Worm (Caenorhabditis elegans) whole organism, young adult: ENCODE measurements around the gene aipl-1.
A peak's percentile ranks its signal among the peaks of the same experiment; 100 is the strongest.

Experiments used
- B0019.2 ChIP-seq: fragments of 200-800 bp; sonication (Bioruptor generic); conservative IDR thresholded peaks from 2 replicates; pipeline ENCODE4 v1.3.6; 2022; ENCODE audit warnings: missing genetic modification reagents, missing genetic modification characterization, missing compliant biosample characterization
- B0035.1 ChIP-seq: sonication (generic microtip); optimal IDR thresholded peaks from 2 replicates; lab custom pipeline; 2016; ENCODE audit warnings: missing genetic modification characterization, mild to moderate bottlenecking, missing compliant biosample characterization, missing genotype, missing genetic modification reagents
- D2030.7 ChIP-seq: fragments of 200-800 bp; sonication (Bioruptor generic); IDR thresholded peaks from 2 replicates; pipeline ENCODE4 v1.3.6; 2022; ENCODE audit warnings: missing genetic modification reagents, missing genetic modification characterization, missing compliant biosample characterization
- F39B2.1 ChIP-seq: fragments of 200-800 bp; sonication (Bioruptor generic); IDR thresholded peaks from 2 replicates; pipeline ENCODE4 v1.3.6; 2022; ENCODE audit warnings: missing genetic modification reagents, missing genetic modification characterization, missing compliant biosample characterization
- F55B11.4 ChIP-seq: sonication (generic microtip); optimal IDR thresholded peaks from 2 replicates; lab custom pipeline; 2016; ENCODE audit warnings: missing compliant biosample characterization, missing genetic modification characterization, borderline replicate concordance; ENCODE audit not compliant: insufficient read depth
- F57A8.1 ChIP-seq: fragments of 200-800 bp; sonication (Bioruptor generic); optimal IDR thresholded peaks from 2 replicates; lab custom pipeline; 2018; ENCODE audit warnings: mild to moderate bottlenecking, missing genetic modification characterization, moderate library complexity, missing compliant biosample characterization
- F57C9.4 ChIP-seq: sonication (generic microtip); optimal IDR thresholded peaks from 2 replicates; lab custom pipeline; 2017; ENCODE audit warnings: mild to moderate bottlenecking, missing genetic modification characterization, missing compliant biosample characterization
- Y53F4B.3 ChIP-seq: fragments of 200-800 bp; sonication (Bioruptor generic); IDR thresholded peaks from 2 replicates; pipeline ENCODE4 v1.3.6; 2022; ENCODE audit warnings: missing genetic modification reagents, missing genetic modification characterization, missing compliant biosample characterization
- ZK185.1 ChIP-seq: sonication (generic microtip); optimal IDR thresholded peaks from 2 replicates; lab custom pipeline; 2016; ENCODE audit warnings: mild to moderate bottlenecking, missing genetic modification characterization, missing compliant biosample characterization; ENCODE audit not compliant: poor library complexity, severe bottlenecking
- atf-7 ChIP-seq: sonication (generic microtip); optimal IDR thresholded peaks from 2 replicates; lab custom pipeline; 2017; ENCODE audit warnings: mild to moderate bottlenecking, missing genetic modification characterization, missing compliant biosample characterization
- athp-1 ChIP-seq: sonication (generic microtip); optimal IDR thresholded peaks from 2 replicates; lab custom pipeline; 2017; ENCODE audit warnings: mild to moderate bottlenecking, missing genetic modification characterization, missing compliant biosample characterization
- attf-3 ChIP-seq: fragments of 200-800 bp; sonication (Bioruptor generic); conservative IDR thresholded peaks from 2 replicates; pipeline ENCODE4 v1.3.6; 2022; ENCODE audit warnings: missing genetic modification reagents, missing genetic modification characterization, missing compliant biosample characterization
- attf-5 ChIP-seq: fragments of 200-800 bp; sonication (Bioruptor generic); optimal IDR thresholded peaks from 2 replicates; lab custom pipeline; 2018; ENCODE audit warnings: mild to moderate bottlenecking, missing genetic modification characterization, missing compliant biosample characterization
- bed-1 ChIP-seq: fragments of 200-800 bp; sonication (Bioruptor generic); IDR thresholded peaks from 2 replicates; pipeline ENCODE4 v1.3.6; 2022; ENCODE audit warnings: missing genetic modification reagents, missing genetic modification characterization, missing compliant biosample characterization
- ceh-100 ChIP-seq: fragments of 200-800 bp; sonication (Bioruptor generic); IDR thresholded peaks from 2 replicates; pipeline ENCODE4 v1.3.6; 2022; ENCODE audit warnings: missing genetic modification reagents, missing genetic modification characterization, missing compliant biosample characterization
- ceh-79 ChIP-seq: sonication (generic microtip); optimal IDR thresholded peaks from 2 replicates; lab custom pipeline; 2017; ENCODE audit warnings: mild to moderate bottlenecking, missing genetic modification characterization, missing compliant biosample characterization
- ceh-91 ChIP-seq: fragments of 200-800 bp; sonication (Bioruptor generic); IDR thresholded peaks from 2 replicates; pipeline ENCODE4 v1.3.6; 2022; ENCODE audit warnings: missing genetic modification reagents, missing genetic modification characterization, missing compliant biosample characterization
- die-1 ChIP-seq: sonication (generic microtip); optimal IDR thresholded peaks from 2 replicates; lab custom pipeline; 2016; ENCODE audit warnings: missing genotype, mild to moderate bottlenecking, missing genetic modification characterization, missing compliant biosample characterization
- dox-1 ChIP-seq: fragments of 200-800 bp; sonication (Bioruptor generic); IDR thresholded peaks from 2 replicates; pipeline ENCODE4 v1.3.6; 2022; ENCODE audit warnings: missing genetic modification reagents, missing genetic modification characterization, missing compliant biosample characterization
- dpl-1 ChIP-seq: fragments of 150-350 bp; optimal IDR thresholded peaks from 2 replicates; lab custom pipeline; 2014; ENCODE audit warnings: missing biosample characterization, missing genetic modification reagents, missing genetic modification characterization
- efl-1 ChIP-seq: fragments of 150-350 bp; optimal IDR thresholded peaks from 2 replicates; lab custom pipeline; 2014; ENCODE audit warnings: missing biosample characterization, missing genetic modification reagents, missing genetic modification characterization
- egl-18 ChIP-seq: fragments of 200-800 bp; sonication (Bioruptor generic); IDR thresholded peaks from 2 replicates; pipeline ENCODE4 v1.3.6; 2022; ENCODE audit warnings: missing genetic modification reagents, missing genetic modification characterization, missing compliant biosample characterization
- egl-44 ChIP-seq: fragments of 200-800 bp; sonication (Bioruptor generic); IDR thresholded peaks from 2 replicates; pipeline ENCODE4 v1.3.6; 2022; ENCODE audit warnings: missing genetic modification reagents, missing genetic modification characterization, missing compliant biosample characterization
- ekl-4 ChIP-seq: fragments of 200-800 bp; sonication (Bioruptor generic); IDR thresholded peaks from 2 replicates; pipeline ENCODE4 v1.3.6; 2022; ENCODE audit warnings: missing genetic modification reagents, missing genetic modification characterization, missing compliant biosample characterization
- fkh-3 ChIP-seq: sonication (generic microtip); optimal IDR thresholded peaks from 2 replicates; lab custom pipeline; 2016; ENCODE audit warnings: mild to moderate bottlenecking, missing genetic modification characterization, missing compliant biosample characterization
- hlh-26 ChIP-seq: fragments of 200-800 bp; sonication (Bioruptor generic); conservative IDR thresholded peaks from 2 replicates; pipeline ENCODE4 v1.3.6; 2022; ENCODE audit warnings: missing genetic modification reagents, missing genetic modification characterization, missing compliant biosample characterization
- hmg-1.2 ChIP-seq: fragments of 200-800 bp; sonication (Bioruptor generic); IDR thresholded peaks from 2 replicates; pipeline ENCODE4 v1.3.6; 2022; ENCODE audit warnings: missing genetic modification reagents, missing genetic modification characterization, missing compliant biosample characterization
- hsf-1 ChIP-seq: fragments of 200-800 bp; sonication (Bioruptor generic); IDR thresholded peaks from 2 replicates; pipeline ENCODE4 v1.3.6; 2022; ENCODE audit warnings: missing genetic modification reagents, missing genetic modification characterization, missing compliant biosample characterization
- lin-26 ChIP-seq: fragments of 200-800 bp; sonication (Bioruptor generic); IDR thresholded peaks from 2 replicates; pipeline ENCODE4 v1.3.6; 2022; ENCODE audit warnings: missing genetic modification reagents, missing genetic modification characterization, missing compliant biosample characterization
- lin-35 ChIP-seq, 3 experiments: fragments of 150-350 bp in 2 of 3; sonication (generic microtip) in 1 of 3; optimal IDR thresholded peaks; 2 replicates each; lab custom pipeline; 2014 to 2018; ENCODE audit warnings: missing biosample characterization in 3 of 3, missing genetic modification characterization in 3 of 3, missing genetic modification reagents in 3 of 3
- lsl-1 ChIP-seq: fragments of 200-800 bp; sonication (Bioruptor generic); optimal IDR thresholded peaks from 2 replicates; lab custom pipeline; 2018; ENCODE audit warnings: mild to moderate bottlenecking, missing genetic modification characterization, moderate library complexity, missing compliant biosample characterization
- lsy-27 ChIP-seq: sonication (generic microtip); optimal IDR thresholded peaks from 2 replicates; lab custom pipeline; 2017; ENCODE audit warnings: missing genetic modification characterization, mild to moderate bottlenecking, missing compliant biosample characterization, antibody characterized with exemption, missing genotype, borderline replicate concordance; ENCODE audit not compliant: insufficient read depth
- madf-10 ChIP-seq: sonication (generic microtip); optimal IDR thresholded peaks from 2 replicates; lab custom pipeline; 2016; ENCODE audit warnings: mild to moderate bottlenecking, missing genetic modification characterization, missing compliant biosample characterization
- madf-3 ChIP-seq: fragments of 200-800 bp; sonication (Bioruptor generic); IDR thresholded peaks from 2 replicates; pipeline ENCODE4 v1.3.6; 2022; ENCODE audit warnings: missing genetic modification reagents, missing genetic modification characterization, missing compliant biosample characterization
- mes-4 ChIP-seq: sonication (generic microtip); optimal IDR thresholded peaks from 2 replicates; lab custom pipeline; 2016; ENCODE audit warnings: missing genotype, missing genetic modification characterization, missing compliant biosample characterization
- nfya-2 ChIP-seq: fragments of 200-800 bp; sonication (Bioruptor generic); IDR thresholded peaks from 2 replicates; pipeline ENCODE4 v1.3.6; 2022; ENCODE audit warnings: missing genetic modification reagents, missing genetic modification characterization, missing compliant biosample characterization
- nfyb-1 ChIP-seq: fragments of 200-800 bp; sonication (Bioruptor generic); IDR thresholded peaks from 2 replicates; pipeline ENCODE4 v1.3.6; 2022; ENCODE audit warnings: missing genetic modification reagents, missing genetic modification characterization, missing compliant biosample characterization
- nhr-27 ChIP-seq: fragments of 200-800 bp; sonication (Bioruptor generic); optimal IDR thresholded peaks from 2 replicates; lab custom pipeline; 2018; ENCODE audit warnings: mild to moderate bottlenecking, missing genetic modification characterization, moderate library complexity, missing compliant biosample characterization
- pha-4 ChIP-seq: fragments of 150-350 bp; sonication (generic microtip); optimal IDR thresholded peaks from 2 replicates; lab custom pipeline; 2014; ENCODE audit warnings: missing biosample characterization, missing genetic modification reagents, missing genetic modification characterization
- rpc-1 ChIP-seq, 2 experiments: fragments of 150-350 bp in 1 of 2; sonication (generic microtip) in 1 of 2; optimal IDR thresholded peaks; 2 replicates each; lab custom pipeline; 2014 to 2018; ENCODE audit warnings: missing biosample characterization in 1 of 2, missing genetic modification characterization in 1 of 2, missing genetic modification reagents in 1 of 2, missing genotype in 1 of 2
- sdz-38 ChIP-seq: sonication (generic microtip); optimal IDR thresholded peaks from 2 replicates; lab custom pipeline; 2016; ENCODE audit warnings: missing genotype, missing genetic modification characterization, missing compliant biosample characterization
- sea-2 ChIP-seq: fragments of 200-800 bp; sonication (Bioruptor generic); IDR thresholded peaks from 2 replicates; pipeline ENCODE4 v1.3.6; 2022; ENCODE audit warnings: missing genetic modification characterization, missing compliant biosample characterization
- snpc-3.4 ChIP-seq: sonication (generic microtip); optimal IDR thresholded peaks from 2 replicates; lab custom pipeline; 2017; ENCODE audit warnings: missing genetic modification characterization, mild to moderate bottlenecking, missing compliant biosample characterization, antibody characterized with exemption, moderate library complexity, missing genotype, missing genetic modification reagents
- snpc-4 ChIP-seq, 5 experiments: fragments of 150-350 bp in 1 of 5; sonication (generic microtip) in 4 of 5; optimal IDR thresholded peaks; 2 replicates each; lab custom pipeline; 2014 to 2018; ENCODE audit warnings: missing genetic modification characterization in 5 of 5, missing biosample characterization in 3 of 5, antibody characterized with exemption in 2 of 5, mild to moderate bottlenecking in 2 of 5, missing compliant biosample characterization in 2 of 5, missing genotype in 2 of 5, moderate library complexity in 2 of 5, missing genetic modification reagents in 1 of 5
- somi-1 ChIP-seq: fragments of 200-800 bp; sonication (Bioruptor generic); optimal IDR thresholded peaks from 2 replicates; lab custom pipeline; 2018; ENCODE audit warnings: mild to moderate bottlenecking, missing genetic modification characterization, missing compliant biosample characterization
- tbp1 ChIP-seq: fragments of 200-800 bp; sonication (Bioruptor generic); optimal IDR thresholded peaks from 2 replicates; lab custom pipeline; 2018; ENCODE audit warnings: mild to moderate bottlenecking, missing genetic modification characterization, missing compliant biosample characterization
- xnd-1 ChIP-seq: sonication (generic microtip); optimal IDR thresholded peaks from 2 replicates; lab custom pipeline; 2016; ENCODE audit warnings: missing genotype, missing genetic modification reagents, missing genetic modification characterization, missing compliant biosample characterization
- ztf-25 ChIP-seq: fragments of 200-800 bp; sonication (Bioruptor generic); IDR thresholded peaks from 2 replicates; pipeline ENCODE4 v1.3.6; 2022; ENCODE audit warnings: missing genetic modification reagents, missing genetic modification characterization, missing compliant biosample characterization

The aipl-1 gene

ce11 chrV:15136772-15137171 lies at the start of gene aipl-1 (continued):
- no peak for TF ChIP-seq F55B11.4
- TF ChIP-seq nhr-27 (tag; lab: Kevin White, UChicago), result no peak
- peak; percentile 46 for TF ChIP-seq ceh-91
- no peak for TF ChIP-seq lin-26
- TF ChIP-seq efl-1 (GFP tag; lab: Kevin White, UChicago), result peak; percentile 61
- no peak for TF ChIP-seq egl-18 (GFP tag; lab: Robert Waterston, UW)
- TF ChIP-seq sdz-38 (tag; lab: Kevin White, UChicago), result no peak
- TF ChIP-seq ZK185.1, result peak; percentile 6
- TF ChIP-seq D2030.7 (GFP tag; lab: Robert Waterston, UW), result peak; percentile 79
- TF ChIP-seq xnd-1, result no peak
- no peak for TF ChIP-seq hlh-26 (GFP tag; lab: Robert Waterston, UW)
- TF ChIP-seq madf-10 (tag; lab: Kevin White, UChicago), result peak; percentile 8
- no peak; the same call in 1 of the 2 replicates for TF ChIP-seq hsf-1 (GFP tag; lab: Robert Waterston, UW)
- TF ChIP-seq madf-3 (GFP tag; lab: Robert Waterston, UW), result no peak
- no peak for TF ChIP-seq ztf-25 (GFP tag; lab: Robert Waterston, UW)
- no peak for TF ChIP-seq attf-3
- TF ChIP-seq hmg-1.2 (GFP tag; lab: Robert Waterston, UW), result peak; percentile 98
- TF ChIP-seq egl-44, result no peak
- no peak for TF ChIP-seq snpc-4 (GFP tag; optimal IDR thresholded peaks at IDR 0.05; lab: Kevin White, UChicago)
- TF ChIP-seq snpc-4 (tag; optimal IDR thresholded peaks at IDR 0.05; lab: Kevin White, UChicago), result peak in 3 of 4 experiments; percentile 5 to 66 (median 53)
- TF ChIP-seq dpl-1 (GFP tag; lab: Kevin White, UChicago), result peak; percentile 7
- no peak for TF ChIP-seq bed-1
- no peak for TF ChIP-seq lsy-27
- no peak for TF ChIP-seq nfyb-1 (GFP tag; lab: Robert Waterston, UW)
- no peak for TF ChIP-seq sea-2 (GFP tag; lab: Robert Waterston, UW)
- TF ChIP-seq F57A8.1 (GFP tag; lab: Kevin White, UChicago), result no peak
- TF ChIP-seq B0019.2, result 0 out of 2 replicates have a peak, but pooled peaks have one; percentile 42
- no peak for TF ChIP-seq atf-7 (tag; lab: Kevin White, UChicago)
- no peak for TF ChIP-seq F39B2.1 (GFP tag; lab: Robert Waterston, UW)
- peak; percentile 34 for TF ChIP-seq tbp1 (GFP tag; lab: Kevin White, UChicago)
- TF ChIP-seq mes-4 (tag; lab: Kevin White, UChicago), result no peak
- no peak for TF ChIP-seq F57C9.4 (tag; lab: Kevin White, UChicago)
- TF ChIP-seq snpc-3.4 (tag; lab: Kevin White, UChicago), result peak; percentile 25
- no peak for TF ChIP-seq fkh-3 (tag; lab: Kevin White, UChicago)
- no peak for TF ChIP-seq rpc-1 (optimal IDR thresholded peaks at IDR 0.05; lab: Kevin White, UChicago)
- no peak for TF ChIP-seq rpc-1 (tag; optimal IDR thresholded peaks at IDR 0.05; lab: Kevin White, UChicago)
- TF ChIP-seq ceh-100 (GFP tag; lab: Robert Waterston, UW), result peak; percentile 95
- no peak for TF ChIP-seq somi-1 (GFP tag; lab: Kevin White, UChicago)
- TF ChIP-seq ceh-79 (tag; lab: Kevin White, UChicago), result no peak
- TF ChIP-seq Y53F4B.3 (GFP tag; lab: Robert Waterston, UW), result no peak
- no peak for TF ChIP-seq pha-4 (tag; lab: Kevin White, UChicago)
- TF ChIP-seq B0035.1 (tag; lab: Kevin White, UChicago), result no peak
- peak; percentile 48 for TF ChIP-seq lsl-1 (GFP tag; lab: Kevin White, UChicago)
- TF ChIP-seq nfya-2 (GFP tag; lab: Robert Waterston, UW), result no peak
- TF ChIP-seq attf-5 (GFP tag; lab: Kevin White, UChicago), result peak; percentile 73
- TF ChIP-seq athp-1 (tag; lab: Kevin White, UChicago), result no peak
- TF ChIP-seq ekl-4, result no peak
- peak; percentile 73 for TF ChIP-seq dox-1 (GFP tag; lab: Robert Waterston, UW)
- peak in 1 of 3 experiments; percentile 53 for TF ChIP-seq lin-35 (GFP tag; optimal IDR thresholded peaks at IDR 0.05; lab: Kevin White, UChicago)
- TF ChIP-seq die-1 (tag; lab: Kevin White, UChicago), result no peak
